Fruit fly (Drosophila melanogaster): ENCODE results near the gene klar.

DNA sequence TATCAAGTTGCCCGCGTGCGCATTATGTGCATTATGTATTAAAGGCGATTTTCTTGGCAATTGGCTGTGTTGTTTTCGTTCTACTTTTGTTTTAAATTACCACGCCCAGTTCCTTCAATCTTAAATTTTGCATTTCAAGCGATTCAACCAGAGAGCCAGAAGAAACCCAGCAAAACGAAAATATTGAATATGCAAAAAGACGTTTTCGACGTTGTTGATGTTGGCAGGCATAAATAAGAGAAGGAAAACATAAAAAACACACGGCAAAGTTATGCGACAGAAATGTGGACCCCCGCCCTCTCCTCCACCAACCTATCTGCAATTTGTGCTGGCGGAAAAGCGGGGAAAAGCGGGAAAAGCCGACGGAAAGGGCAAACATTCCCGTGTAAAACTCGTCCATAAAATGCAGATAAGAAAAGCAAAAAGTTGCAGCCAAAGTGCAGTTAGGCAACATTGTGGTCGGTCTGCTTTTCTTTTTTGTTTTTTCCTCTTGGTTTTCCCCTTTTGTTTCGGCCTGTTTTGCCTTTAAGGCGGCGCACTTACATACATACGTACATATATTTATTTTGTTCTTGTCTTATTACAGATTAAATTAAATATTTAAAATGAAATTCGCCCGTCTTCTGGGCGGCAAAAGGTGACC, 15.6 kb upstream of the klar start:
- no peak for TF ChIP-seq Met (GFP tag; optimal IDR thresholded peaks at IDR 0.05)
- TF ChIP-seq Gug (GFP tag; IDR thresholded peaks at IDR 0.05), result no peak
- TF ChIP-seq lz (GFP tag; optimal IDR thresholded peaks at IDR 0.05), result no peak
- TF ChIP-seq Eip75B (GFP tag; optimal IDR thresholded peaks at IDR 0.05), result no peak
- TF ChIP-seq CG10631 (GFP tag; optimal IDR thresholded peaks at IDR 0.05), result no peak
- no peak for TF ChIP-seq CG31627 (GFP tag; optimal IDR thresholded peaks at IDR 0.05)
- TF ChIP-seq CG34406 (GFP tag; optimal IDR thresholded peaks at IDR 0.05), result no peak
- TF ChIP-seq CG16779 (tag; optimal IDR thresholded peaks at IDR 0.05), result no peak
- TF ChIP-seq CG8319 (GFP tag; optimal IDR thresholded peaks at IDR 0.05), result no peak
- no peak for TF ChIP-seq CG11294 (GFP tag; IDR thresholded peaks at IDR 0.05)

Data from whole organism, prepupa.